Worm (Caenorhabditis elegans): ENCODE results near the gene bath-23.

The bath-23 gene

DNA sequence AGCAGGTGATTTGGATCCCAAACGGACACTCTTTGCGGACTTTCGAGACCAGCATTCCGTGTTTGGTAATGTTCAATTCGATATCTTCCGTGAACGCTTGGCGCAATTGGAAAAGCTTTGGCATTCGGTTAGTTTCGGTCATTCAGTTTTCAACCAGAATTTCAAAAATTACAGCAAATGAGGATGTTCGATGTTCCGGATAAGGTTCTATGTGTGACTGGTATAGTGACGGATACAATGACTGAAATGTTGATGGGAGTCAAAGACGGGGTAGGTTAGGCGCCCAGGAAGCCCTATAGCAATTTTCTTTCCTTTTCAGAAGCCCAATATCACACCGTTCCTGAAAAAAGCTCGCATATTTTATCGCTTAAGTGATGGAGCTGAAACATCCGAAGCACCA lies 12.0 kb downstream of the bath-23 start:
- TF ChIP-seq hnd-1 (tag; optimal IDR thresholded peaks at IDR 0.05): no peak
- TF ChIP-seq ama-1 (optimal IDR thresholded peaks at IDR 0.05): no peak
- TF ChIP-seq B0310.2 (tag; optimal IDR thresholded peaks at IDR 0.05): no peak
- TF ChIP-seq sea-1 (GFP tag; conservative IDR thresholded peaks at IDR 0.05): no peak
- TF ChIP-seq scrt-1 (GFP tag; IDR thresholded peaks at IDR 0.05): no peak

DNA sequence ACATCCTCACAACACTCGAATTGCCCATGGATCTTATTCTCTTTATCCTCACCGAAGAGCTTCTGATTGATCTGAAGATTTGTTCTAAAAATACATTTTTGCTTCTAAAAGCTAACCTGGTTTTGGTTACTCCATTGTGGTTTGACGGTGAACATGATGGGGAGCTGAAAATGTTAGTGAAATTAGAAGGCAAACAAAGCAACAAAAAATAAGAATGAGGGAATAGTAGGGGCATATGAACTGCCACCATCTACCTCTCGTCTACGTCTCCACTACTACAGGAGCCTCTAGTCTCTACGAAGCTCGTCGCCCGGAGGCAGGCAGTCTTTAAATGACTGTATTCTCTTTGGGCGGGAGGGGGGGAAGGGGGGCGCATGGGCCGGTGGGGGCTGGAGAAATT lies 14.6 kb downstream of the bath-23 start, which contains the start of gene T06D4.2:
TSS of gene T06D4.2 (minus strand) at position 170 of the 400 bp plus-strand sequence.
- TF ChIP-seq B0310.2 (tag; optimal IDR thresholded peaks at IDR 0.05) (no peak), tra-4 (tag; optimal IDR thresholded peaks at IDR 0.05) (no peak), tbx-37 (GFP tag; conservative IDR thresholded peaks at IDR 0.05) (no peak), ets-7 (tag; optimal IDR thresholded peaks at IDR 0.05) (no peak), ceh-36 (tag; optimal IDR thresholded peaks at IDR 0.05) (no peak), flt-1 (GFP tag; IDR thresholded peaks at IDR 0.05) (no peak), hmbx-1 (tag; optimal IDR thresholded peaks at IDR 0.05) (no peak), ama-1 (optimal IDR thresholded peaks at IDR 0.05) (no peak), hmg-4 (GFP tag; optimal IDR thresholded peaks at IDR 0.05) (no peak), aly-1 (tag; optimal IDR thresholded peaks at IDR 0.05) (no peak), ceh-13 (GFP tag; optimal IDR thresholded peaks at IDR 0.05) (no peak)

DNA sequence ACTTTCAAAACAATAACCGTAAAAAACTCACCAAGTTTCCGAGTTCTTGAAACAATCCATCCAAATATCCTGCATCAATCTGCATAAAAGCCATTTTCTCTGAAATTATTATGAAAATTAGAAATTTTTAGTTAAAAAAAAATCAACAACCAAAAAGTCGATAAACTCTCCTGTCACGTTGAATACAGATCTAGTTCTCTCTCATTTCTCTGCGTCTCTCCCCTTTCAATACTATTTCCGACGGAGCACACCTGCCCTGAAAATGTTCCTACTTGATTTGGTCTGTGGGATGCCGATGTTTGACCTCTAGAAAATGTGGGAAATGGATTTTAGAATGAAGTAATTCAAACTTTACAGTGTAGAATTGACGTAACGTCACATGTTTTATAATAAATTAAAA lies 16.4 kb downstream of the bath-23 start, which contains the start of gene T06D4.6:
TSS of gene T06D4.6 (minus strand) at position 101 of the 400 bp plus-strand sequence.
- TF ChIP-seq hmbx-1 (tag; optimal IDR thresholded peaks at IDR 0.05) (no peak), ets-7 (tag; optimal IDR thresholded peaks at IDR 0.05) (no peak), tbx-11 (GFP tag; IDR thresholded peaks at IDR 0.05) (no peak), ceh-13 (GFP tag; optimal IDR thresholded peaks at IDR 0.05) (no peak), F13C5.2 (tag; optimal IDR thresholded peaks at IDR 0.05) (no peak), ama-1 (optimal IDR thresholded peaks at IDR 0.05) (no peak), ceh-36 (tag; optimal IDR thresholded peaks at IDR 0.05) (no peak), hmg-4 (GFP tag; optimal IDR thresholded peaks at IDR 0.05) (no peak), sea-1 (GFP tag; conservative IDR thresholded peaks at IDR 0.05) (no peak), pes-1 (GFP tag; IDR thresholded peaks at IDR 0.05) (no peak), hnd-1 (tag; optimal IDR thresholded peaks at IDR 0.05) (no peak)

DNA sequence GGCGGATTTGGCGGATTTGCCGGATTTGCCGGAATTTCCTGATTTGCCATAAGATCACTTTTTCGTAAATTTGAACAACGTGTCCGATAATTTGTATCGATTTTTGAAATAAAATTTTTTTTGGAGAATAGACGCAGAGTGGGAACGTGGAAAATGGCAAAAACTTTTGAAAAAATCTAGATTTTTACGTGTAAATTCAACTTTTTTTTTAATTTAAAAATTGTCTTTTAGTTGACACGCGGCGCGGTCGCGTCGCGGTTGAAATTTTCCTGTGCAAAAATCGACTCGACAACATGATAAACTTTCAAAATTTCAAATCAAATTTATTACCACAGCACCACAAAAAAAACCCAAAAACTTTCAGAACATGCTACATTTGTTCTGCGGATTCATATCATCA lies 24.4 kb downstream of the bath-23 start, which contains the start of gene nep-20:
TSS of gene nep-20 (minus strand) at position 101 of the 400 bp plus-strand sequence.
- TF ChIP-seq pes-1 (GFP tag; IDR thresholded peaks at IDR 0.05) (no peak), B0310.2 (tag; optimal IDR thresholded peaks at IDR 0.05) (no peak), ceh-36 (tag; optimal IDR thresholded peaks at IDR 0.05) (no peak), hnd-1 (tag; optimal IDR thresholded peaks at IDR 0.05) (no peak), tbx-37 (GFP tag; conservative IDR thresholded peaks at IDR 0.05) (no peak), tra-4 (tag; optimal IDR thresholded peaks at IDR 0.05) (no peak), sea-1 (GFP tag; conservative IDR thresholded peaks at IDR 0.05) (no peak), hmbx-1 (tag; optimal IDR thresholded peaks at IDR 0.05) (no peak), ceh-13 (GFP tag; optimal IDR thresholded peaks at IDR 0.05) (no peak), ets-7 (tag; optimal IDR thresholded peaks at IDR 0.05) (no peak), flt-1 (GFP tag; IDR thresholded peaks at IDR 0.05) (no peak), aly-1 (tag; optimal IDR thresholded peaks at IDR 0.05) (no peak), ama-1 (optimal IDR thresholded peaks at IDR 0.05) (no peak), F13C5.2 (tag; optimal IDR thresholded peaks at IDR 0.05) (no peak)

DNA sequence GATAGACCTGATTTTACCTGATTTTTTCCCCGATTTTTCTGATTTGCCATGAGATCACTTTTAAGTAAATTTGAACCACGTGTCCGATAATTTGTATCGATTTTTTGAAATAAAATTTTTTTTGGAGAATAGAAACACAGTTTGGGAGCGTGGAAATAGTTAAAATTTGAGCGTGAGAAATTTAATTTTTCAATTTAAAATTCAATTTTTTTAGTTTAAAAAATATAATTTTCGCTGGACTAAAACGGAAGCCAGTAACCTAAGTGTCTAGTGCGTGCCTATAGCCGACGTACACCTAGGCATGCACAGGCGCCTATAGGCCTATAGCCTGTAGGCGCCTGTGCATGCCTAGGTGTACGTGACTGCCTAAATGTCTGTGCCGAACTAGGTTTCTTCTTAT lies 28.1 kb downstream of the bath-23 start, which contains the start of gene nep-9:
TSS of gene nep-9 (minus strand) at position 101 of the 400 bp plus-strand sequence.
- no peak for TF ChIP-seq tbx-37 (GFP tag; conservative IDR thresholded peaks at IDR 0.05)
- no peak for TF ChIP-seq tbx-11 (GFP tag; IDR thresholded peaks at IDR 0.05)
- no peak for TF ChIP-seq F13C5.2 (tag; optimal IDR thresholded peaks at IDR 0.05)
- no peak for TF ChIP-seq ceh-36 (tag; optimal IDR thresholded peaks at IDR 0.05)
- TF ChIP-seq hnd-1 (tag; optimal IDR thresholded peaks at IDR 0.05): no peak
- TF ChIP-seq sea-1 (GFP tag; conservative IDR thresholded peaks at IDR 0.05): no peak
- no peak for TF ChIP-seq ets-7 (tag; optimal IDR thresholded peaks at IDR 0.05)
- TF ChIP-seq hmbx-1 (tag; optimal IDR thresholded peaks at IDR 0.05): no peak
- TF ChIP-seq pes-1 (GFP tag; IDR thresholded peaks at IDR 0.05): no peak
- no peak for TF ChIP-seq ama-1 (optimal IDR thresholded peaks at IDR 0.05)
- no peak for TF ChIP-seq scrt-1 (GFP tag; IDR thresholded peaks at IDR 0.05)
- TF ChIP-seq B0310.2 (tag; optimal IDR thresholded peaks at IDR 0.05): no peak
- no peak for TF ChIP-seq ceh-13 (GFP tag; optimal IDR thresholded peaks at IDR 0.05)
- TF ChIP-seq aly-1 (tag; optimal IDR thresholded peaks at IDR 0.05): no peak
- TF ChIP-seq tra-4 (tag; optimal IDR thresholded peaks at IDR 0.05): no peak
- TF ChIP-seq hmg-4 (GFP tag; optimal IDR thresholded peaks at IDR 0.05): no peak

DNA sequence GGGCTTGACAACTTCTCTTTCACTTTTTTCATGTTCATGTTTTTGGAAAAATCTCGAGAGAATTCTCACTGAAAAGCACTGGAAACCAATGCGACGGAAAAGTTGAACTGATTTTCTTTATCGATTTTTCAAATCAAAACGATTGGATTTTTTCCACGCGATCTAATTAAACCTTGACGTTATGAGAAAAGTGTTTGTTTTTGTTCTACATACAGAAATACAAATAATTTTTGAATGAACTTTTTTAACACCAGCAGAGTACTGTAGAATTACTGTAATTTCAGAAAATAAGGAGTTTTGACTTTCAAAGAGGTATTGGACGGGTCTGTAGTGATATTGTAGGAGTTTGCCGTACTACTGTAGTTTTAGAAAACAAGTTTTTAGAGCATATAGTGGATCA lies 31.7 kb downstream of the bath-23 start, which contains the start of gene nep-10:
TSS of gene nep-10 (minus strand) at position 101 of the 400 bp plus-strand sequence.
- TF ChIP-seq tbx-11 (GFP tag; IDR thresholded peaks at IDR 0.05): no peak
- no peak for TF ChIP-seq flt-1 (GFP tag; IDR thresholded peaks at IDR 0.05)
- no peak for TF ChIP-seq F13C5.2 (tag; optimal IDR thresholded peaks at IDR 0.05)
- TF ChIP-seq hnd-1 (tag; optimal IDR thresholded peaks at IDR 0.05): no peak
- no peak for TF ChIP-seq ets-7 (tag; optimal IDR thresholded peaks at IDR 0.05)
- TF ChIP-seq pes-1 (GFP tag; IDR thresholded peaks at IDR 0.05): no peak
- no peak for TF ChIP-seq tra-4 (tag; optimal IDR thresholded peaks at IDR 0.05)
- no peak for TF ChIP-seq scrt-1 (GFP tag; IDR thresholded peaks at IDR 0.05)
- no peak for TF ChIP-seq ceh-13 (GFP tag; optimal IDR thresholded peaks at IDR 0.05)
- no peak for TF ChIP-seq ama-1 (optimal IDR thresholded peaks at IDR 0.05)
- no peak for TF ChIP-seq sea-1 (GFP tag; conservative IDR thresholded peaks at IDR 0.05)
- no peak for TF ChIP-seq hmg-4 (GFP tag; optimal IDR thresholded peaks at IDR 0.05)
- TF ChIP-seq aly-1 (tag; optimal IDR thresholded peaks at IDR 0.05): no peak
- no peak for TF ChIP-seq ceh-36 (tag; optimal IDR thresholded peaks at IDR 0.05)
- TF ChIP-seq hmbx-1 (tag; optimal IDR thresholded peaks at IDR 0.05): no peak
- TF ChIP-seq tbx-37 (GFP tag; conservative IDR thresholded peaks at IDR 0.05): no peak
- no peak for TF ChIP-seq B0310.2 (tag; optimal IDR thresholded peaks at IDR 0.05)

DNA sequence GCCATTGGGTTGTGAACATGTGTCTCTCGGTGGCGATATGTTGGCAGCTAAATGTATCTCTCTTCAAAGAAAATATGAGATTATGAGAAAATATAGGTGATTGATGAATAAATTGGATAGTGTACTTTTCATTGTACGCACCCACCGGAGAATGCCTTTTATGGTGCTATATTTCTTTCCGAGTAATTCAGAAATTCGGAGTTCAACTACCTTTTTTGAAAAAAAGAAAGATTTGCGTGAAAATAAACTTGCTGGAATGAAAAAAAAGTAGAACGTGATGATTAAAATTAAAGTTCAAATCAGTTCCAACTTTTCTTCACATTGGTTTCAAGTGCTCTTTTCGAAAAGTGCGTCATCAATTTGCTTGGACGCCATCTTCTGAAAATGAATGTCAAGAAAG lies 32.4 kb downstream of the bath-23 start, which contains the start of gene nep-8:
TSS of gene nep-8 (plus strand) at position 301 of the 400 bp plus-strand sequence.
- no peak for TF ChIP-seq pes-1 (GFP tag; IDR thresholded peaks at IDR 0.05)
- TF ChIP-seq flt-1 (GFP tag; IDR thresholded peaks at IDR 0.05): no peak
- no peak for TF ChIP-seq B0310.2 (tag; optimal IDR thresholded peaks at IDR 0.05)
- no peak for TF ChIP-seq ama-1 (optimal IDR thresholded peaks at IDR 0.05)
- no peak for TF ChIP-seq aly-1 (tag; optimal IDR thresholded peaks at IDR 0.05)
- no peak for TF ChIP-seq hmg-4 (GFP tag; optimal IDR thresholded peaks at IDR 0.05)
- TF ChIP-seq hmbx-1 (tag; optimal IDR thresholded peaks at IDR 0.05): no peak
- TF ChIP-seq hnd-1 (tag; optimal IDR thresholded peaks at IDR 0.05): no peak
- TF ChIP-seq ceh-36 (tag; optimal IDR thresholded peaks at IDR 0.05): no peak
- TF ChIP-seq tra-4 (tag; optimal IDR thresholded peaks at IDR 0.05): no peak
- no peak for TF ChIP-seq scrt-1 (GFP tag; IDR thresholded peaks at IDR 0.05)
